Worm (Caenorhabditis elegans): ENCODE measurements around the gene cdh-3.

cdh-3 gene

DNA sequence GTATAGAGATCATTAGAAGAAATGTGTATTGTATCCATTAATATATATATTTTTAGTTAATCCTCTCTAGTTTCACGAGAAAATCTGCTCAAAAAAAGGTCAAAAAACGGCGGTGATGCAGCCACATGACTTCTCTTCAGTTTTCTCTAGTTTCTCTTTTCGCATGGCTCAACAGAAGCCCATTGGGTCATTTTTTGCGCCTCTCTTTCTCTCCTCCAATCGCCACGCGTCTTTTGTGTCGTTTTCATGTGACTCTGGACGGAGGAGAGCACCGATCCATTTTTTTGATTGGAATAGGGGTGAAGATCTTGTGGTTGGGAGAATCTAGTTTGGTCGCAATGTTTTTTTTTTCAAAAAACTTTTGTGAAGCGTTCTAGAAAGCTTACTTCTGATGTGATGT, 33.4 kb downstream of the cdh-3 start:
- no peak for TF ChIP-seq madf-9 (GFP tag; conservative IDR thresholded peaks at IDR 0.05)
- peak; percentile 22; the same call in 1 of the 2 replicates for TF ChIP-seq tra-1 (GFP tag; IDR thresholded peaks at IDR 0.05)
- TF ChIP-seq nhr-11 (tag; optimal IDR thresholded peaks at IDR 0.05): peak; percentile 66
- TF ChIP-seq set-16 (GFP tag; IDR thresholded peaks at IDR 0.05): peak; percentile 29; the same call in 1 of the 2 replicates
- no peak for TF ChIP-seq F49E8.2 (tag; optimal IDR thresholded peaks at IDR 0.05; ENCODE audit: borderline replicate concordance)
- TF ChIP-seq hlh-30 (tag; optimal IDR thresholded peaks at IDR 0.05; ENCODE audit: insufficient read depth): peak; percentile 97
- no peak for TF ChIP-seq ceh-28 (tag; optimal IDR thresholded peaks at IDR 0.05)
- no peak for TF ChIP-seq zip-11 (GFP tag; IDR thresholded peaks at IDR 0.05)
- peak; percentile 79 for TF ChIP-seq hlh-11 (tag; optimal IDR thresholded peaks at IDR 0.05)
- no peak for TF ChIP-seq F44E2.7 (GFP tag; IDR thresholded peaks at IDR 0.05)
- TF ChIP-seq aha-1 (tag): peak; percentile 27
- no peak for TF ChIP-seq php-3 (GFP tag; IDR thresholded peaks at IDR 0.05)
- peak; percentile 19 for TF ChIP-seq mxl-3 (GFP tag; optimal IDR thresholded peaks at IDR 0.05)
- TF ChIP-seq skn-1 (tag; optimal IDR thresholded peaks at IDR 0.05): no peak
- no peak for TF ChIP-seq nhr-25 (tag; optimal IDR thresholded peaks at IDR 0.05; ENCODE audit: borderline replicate concordance, insufficient read depth)
- TF ChIP-seq mdt-29 (GFP tag; IDR thresholded peaks at IDR 0.05): no peak
- peak in 1 of 2 experiments; percentile 62 for TF ChIP-seq hif-1 (tag; optimal IDR thresholded peaks at IDR 0.05)
- TF ChIP-seq daf-16 (GFP tag; optimal IDR thresholded peaks at IDR 0.05): no peak
- no peak for TF ChIP-seq daf-16 (tag; optimal IDR thresholded peaks at IDR 0.05)
- TF ChIP-seq dve-1 (tag; optimal IDR thresholded peaks at IDR 0.05; ENCODE audit: insufficient read depth): peak; percentile 23
- no peak for TF ChIP-seq ama-1 (optimal IDR thresholded peaks at IDR 0.05)
- TF ChIP-seq ceh-20 (GFP tag; IDR thresholded peaks at IDR 0.05): peak; percentile 52; the same call in 1 of the 2 replicates
- peak; percentile 63 for TF ChIP-seq mep-1 (tag; optimal IDR thresholded peaks at IDR 0.05)
- no peak for TF ChIP-seq mxl-2 (GFP tag; conservative IDR thresholded peaks at IDR 0.05)
- TF ChIP-seq Y75B8A.6 (GFP tag; IDR thresholded peaks at IDR 0.05): no peak
- TF ChIP-seq dmd-8 (GFP tag; IDR thresholded peaks at IDR 0.05): no peak
- peak; percentile 43 for TF ChIP-seq nhr-76 (tag; optimal IDR thresholded peaks at IDR 0.05)
- no peak for TF ChIP-seq ztf-11 (tag; optimal IDR thresholded peaks at IDR 0.05)
- TF ChIP-seq ctbp-1 (GFP tag; IDR thresholded peaks at IDR 0.05): no peak
- no peak for TF ChIP-seq pha-4 (GFP tag; IDR thresholded peaks at IDR 0.05)
- TF ChIP-seq pha-4 (tag; optimal IDR thresholded peaks at IDR 0.05): no peak
- TF ChIP-seq unc-62 (GFP tag; optimal IDR thresholded peaks at IDR 0.05 in 1 of 2): no peak
- TF ChIP-seq unc-62 (tag; optimal IDR thresholded peaks at IDR 0.05): no peak
- no peak for TF ChIP-seq egl-27 (tag; optimal IDR thresholded peaks at IDR 0.05)
- TF ChIP-seq duxl-1 (tag; optimal IDR thresholded peaks at IDR 0.05; ENCODE audit: poor library complexity): no peak
- 0 out of 2 replicates have a peak, but pooled peaks have one; percentile 21 for TF ChIP-seq hmg-1.1 (GFP tag; IDR thresholded peaks at IDR 0.05)
- peak; percentile 51 for TF ChIP-seq mes-2 (tag; optimal IDR thresholded peaks at IDR 0.05; ENCODE audit: poor library complexity, severe bottlenecking)
- no peak for TF ChIP-seq ceh-82 (tag; optimal IDR thresholded peaks at IDR 0.05)
- peak; percentile 8 for TF ChIP-seq rbr-2 (tag; optimal IDR thresholded peaks at IDR 0.05)
- no peak for TF ChIP-seq lin-38 (GFP tag; IDR thresholded peaks at IDR 0.05)
- peak; percentile 52 for TF ChIP-seq dmd-6 (GFP tag; IDR thresholded peaks at IDR 0.05)
- TF ChIP-seq zfp-3 (GFP tag; conservative IDR thresholded peaks at IDR 0.05): no peak
- TF ChIP-seq mdl-1 (tag; optimal IDR thresholded peaks at IDR 0.05): peak in 1 of 2 experiments; percentile 81
- TF ChIP-seq lsy-2 (tag; optimal IDR thresholded peaks at IDR 0.05): peak in 1 of 2 experiments; percentile 72
- TF ChIP-seq Y5F2A.4 (GFP tag; optimal IDR thresholded peaks at IDR 0.05): no peak
- no peak for TF ChIP-seq nhr-102 (tag; optimal IDR thresholded peaks at IDR 0.05)
- TF ChIP-seq lin-29 (GFP tag; IDR thresholded peaks at IDR 0.05): no peak
- TF ChIP-seq F37D6.2 (tag; optimal IDR thresholded peaks at IDR 0.05): peak; percentile 37
